Fruit fly (Drosophila melanogaster): ENCODE results near the gene kel.

DNA sequence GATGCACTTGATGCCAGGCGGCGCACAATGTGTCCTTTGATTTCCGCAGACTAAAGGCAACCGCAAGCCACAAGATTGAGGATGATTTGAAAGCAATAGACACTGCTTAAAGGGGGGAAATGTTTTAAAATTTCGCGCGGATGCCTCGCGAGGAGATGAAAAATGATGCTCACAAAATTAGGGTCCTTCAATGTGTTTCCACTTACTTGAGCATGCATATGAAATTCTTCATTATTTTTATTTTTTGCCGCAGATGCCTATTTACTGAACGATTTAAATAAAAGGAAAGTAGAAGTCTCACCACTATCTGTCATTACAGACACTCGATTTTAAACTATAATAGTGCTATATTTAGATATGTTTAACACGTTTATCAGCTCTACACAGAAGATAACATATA, 41.6 kb downstream of the kel start, which contains the start of gene Slc25A46b:
- TF ChIP-seq pad (GFP tag; optimal IDR thresholded peaks at IDR 0.05), result no peak
- no peak for TF ChIP-seq CG11617 (GFP tag; optimal IDR thresholded peaks at IDR 0.05)
- TF ChIP-seq CG1620 (GFP tag; optimal IDR thresholded peaks at IDR 0.05), result no peak
- TF ChIP-seq tj (GFP tag; optimal IDR thresholded peaks at IDR 0.05), result no peak
- TF ChIP-seq Clk (GFP tag; optimal IDR thresholded peaks at IDR 0.05), result no peak
- TF ChIP-seq CG5204 (GFP tag; optimal IDR thresholded peaks at IDR 0.05), result no peak

All from whole organism, adult.